Fruit fly (Drosophila melanogaster) whole organism, embryonic: ENCODE data around the gene Pep.

Experiments used
- ATbp ChIP-seq: fragments of 200-800 bp; sonication (Bioruptor generic); optimal IDR thresholded peaks from 2 replicates; lab custom pipeline; 2017; ENCODE audit warnings: missing biosample characterization, mild to moderate bottlenecking, missing genetic modification characterization, missing genetic modification reagents
- Aef1 ChIP-seq: fragments of 200-800 bp; sonication (Bioruptor generic); IDR thresholded peaks from 3 replicates; pipeline ENCODE4 v1.3.6; 2022; ENCODE audit warnings: missing biosample characterization, missing genetic modification characterization
- Asciz ChIP-seq: fragments of 200-800 bp; sonication (Bioruptor generic); optimal IDR thresholded peaks from 2 replicates; lab custom pipeline; 2017; ENCODE audit warnings: missing biosample characterization, mild to moderate bottlenecking, missing genetic modification characterization, missing genetic modification reagents
- Bteb2 ChIP-seq: fragments of 200-800 bp; sonication (Bioruptor generic); optimal IDR thresholded peaks from 2 replicates; lab custom pipeline; 2016; ENCODE audit warnings: missing biosample characterization, missing genetic modification characterization
- CG11560 ChIP-seq: fragments of 200-800 bp; sonication (Bioruptor generic); IDR thresholded peaks from 3 replicates; pipeline ENCODE4 v1.3.6; 2022; ENCODE audit warnings: missing biosample characterization, missing genetic modification characterization
- CG15073 ChIP-seq: fragments of 200-800 bp; sonication (Bioruptor generic); optimal IDR thresholded peaks from 2 replicates; lab custom pipeline; 2016; ENCODE audit warnings: missing biosample characterization, missing genetic modification characterization
- CG1603 ChIP-seq: fragments of 200-800 bp; sonication (Bioruptor generic); optimal IDR thresholded peaks from 2 replicates; lab custom pipeline; 2019; ENCODE audit warnings: missing biosample characterization, mild to moderate bottlenecking, missing genetic modification characterization, moderate library complexity
- CG17328 ChIP-seq: fragments of 200-800 bp; sonication (Bioruptor generic); IDR thresholded peaks from 2 replicates; pipeline ENCODE4 v1.3.6; 2022; ENCODE audit warnings: missing biosample characterization, missing genetic modification characterization
- CG2678 ChIP-seq: fragments of 200-800 bp; sonication (Bioruptor generic); optimal IDR thresholded peaks from 3 replicates; lab custom pipeline; 2019; ENCODE audit warnings: missing biosample characterization, mild to moderate bottlenecking, missing genetic modification characterization, moderate library complexity
- CG2712 ChIP-seq: fragments of 200-800 bp; optimal IDR thresholded peaks from 3 replicates; lab custom pipeline; 2019; ENCODE audit warnings: missing biosample characterization, mild to moderate bottlenecking, missing genetic modification characterization, moderate library complexity
- CG4730 ChIP-seq: fragments of 200-800 bp; sonication (Bioruptor generic); IDR thresholded peaks from 2 replicates; pipeline ENCODE4 v1.3.6; 2022; ENCODE audit warnings: missing biosample characterization, missing genetic modification characterization
- CG4820 ChIP-seq: fragments of 200-800 bp; sonication (Bioruptor generic); optimal IDR thresholded peaks from 3 replicates; lab custom pipeline; 2016; ENCODE audit warnings: missing biosample characterization, missing genetic modification characterization
- CG5180 ChIP-seq: fragments of 200-800 bp; sonication (Bioruptor generic); optimal IDR thresholded peaks from 3 replicates; lab custom pipeline; 2017; ENCODE audit warnings: missing biosample characterization, missing genetic modification characterization, mild to moderate bottlenecking, moderate library complexity, missing genetic modification reagents
- CG6765 ChIP-seq: fragments of 200-800 bp; sonication (Bioruptor generic); optimal IDR thresholded peaks from 3 replicates; lab custom pipeline; 2017; ENCODE audit warnings: missing biosample characterization, mild to moderate bottlenecking, missing genetic modification characterization
- CG6813 ChIP-seq: fragments of 200-800 bp; sonication (Bioruptor generic); optimal IDR thresholded peaks from 2 replicates; lab custom pipeline; 2017; ENCODE audit warnings: missing biosample characterization, missing genetic modification characterization, mild to moderate bottlenecking, moderate library complexity, missing genetic modification reagents
- CG7745 ChIP-seq: fragments of 200-800 bp; sonication (Bioruptor generic); optimal IDR thresholded peaks from 2 replicates; lab custom pipeline; 2018; ENCODE audit warnings: missing biosample characterization, mild to moderate bottlenecking, missing genetic modification characterization, moderate library complexity
- CG7987 ChIP-seq: fragments of 200-800 bp; sonication (Bioruptor generic); optimal IDR thresholded peaks from 2 replicates; lab custom pipeline; 2018; ENCODE audit warnings: missing biosample characterization, mild to moderate bottlenecking, missing genetic modification characterization, moderate library complexity
- Dbx ChIP-seq: fragments of 200-800 bp; sonication (Bioruptor generic); IDR thresholded peaks from 3 replicates; pipeline ENCODE4 v1.3.6; 2022; ENCODE audit warnings: missing biosample characterization, missing genetic modification characterization
- MBD-R2 ChIP-seq: fragments of 200-800 bp; sonication (Bioruptor generic); IDR thresholded peaks from 2 replicates; pipeline ENCODE4 v1.3.6; 2022; ENCODE audit warnings: missing biosample characterization, missing genetic modification characterization
- Med ChIP-seq: fragments of 200-800 bp; sonication (Bioruptor generic); peaks from one replicate; lab custom pipeline; 2016; ENCODE audit warnings: missing biosample characterization, missing genetic modification characterization, mild to moderate bottlenecking, inconsistent platforms, moderate library complexity
- Mes4 ChIP-seq: fragments of 200-800 bp; sonication (Bioruptor generic); optimal IDR thresholded peaks from 2 replicates; lab custom pipeline; 2016; ENCODE audit warnings: missing biosample characterization, missing genetic modification characterization
- Poxn ChIP-seq: fragments of 200-800 bp; sonication (Bioruptor generic); IDR thresholded peaks from 2 replicates; pipeline ENCODE4 v1.3.6; 2022; ENCODE audit warnings: missing biosample characterization, missing genetic modification characterization
- Side ChIP-seq: fragments of 200-800 bp; sonication (Bioruptor generic); optimal IDR thresholded peaks from 2 replicates; lab custom pipeline; 2016; ENCODE audit warnings: missing biosample characterization, missing genetic modification characterization
- TFAM ChIP-seq: fragments of 200-800 bp; sonication (Bioruptor generic); optimal IDR thresholded peaks from 2 replicates; lab custom pipeline; 2017; ENCODE audit warnings: missing biosample characterization, missing genetic modification characterization, inconsistent platforms
- ac ChIP-seq: fragments of 200-800 bp; sonication (Bioruptor generic); optimal IDR thresholded peaks from 3 replicates; lab custom pipeline; 2017; ENCODE audit warnings: missing biosample characterization, mild to moderate bottlenecking, missing genetic modification characterization
- amos ChIP-seq: fragments of 200-800 bp; sonication (Bioruptor generic); IDR thresholded peaks from 2 replicates; pipeline ENCODE4 v1.3.6; 2022; ENCODE audit warnings: missing biosample characterization, missing genetic modification characterization; ENCODE audit not compliant: partially characterized antibody
- ash1 ChIP-seq: fragments of 200-800 bp; sonication (Bioruptor generic); optimal IDR thresholded peaks from 2 replicates; lab custom pipeline; 2018; ENCODE audit warnings: missing biosample characterization, mild to moderate bottlenecking, missing genetic modification characterization
- bbx ChIP-seq: fragments of 200-800 bp; sonication (Bioruptor generic); IDR thresholded peaks from 2 replicates; pipeline ENCODE4 v1.3.6; 2022; ENCODE audit warnings: missing biosample characterization, missing genetic modification characterization; ENCODE audit not compliant: partially characterized antibody
- caup ChIP-seq: fragments of 200-800 bp; sonication (Bioruptor generic); optimal IDR thresholded peaks from 3 replicates; lab custom pipeline; 2017; ENCODE audit warnings: missing biosample characterization, mild to moderate bottlenecking, missing genetic modification characterization, moderate library complexity; ENCODE audit not compliant: severe bottlenecking
- chinmo ChIP-seq: fragments of 200-800 bp; sonication (Bioruptor generic); IDR thresholded peaks from 4 replicates; pipeline ENCODE4 v1.3.6; 2022; ENCODE audit warnings: missing biosample characterization, missing genetic modification characterization; ENCODE audit not compliant: partially characterized antibody
- cwo ChIP-seq: fragments of 200-800 bp; sonication (Bioruptor generic); optimal IDR thresholded peaks from 3 replicates; lab custom pipeline; 2017; ENCODE audit warnings: missing biosample characterization, missing genetic modification characterization, mild to moderate bottlenecking, moderate library complexity, missing genetic modification reagents
- dati ChIP-seq: fragments of 200-800 bp; sonication (Bioruptor generic); IDR thresholded peaks from 2 replicates; pipeline ENCODE4 v1.3.6; 2022; ENCODE audit warnings: missing biosample characterization, missing genetic modification characterization
- dm ChIP-seq: fragments of 200-800 bp; sonication (Bioruptor generic); optimal IDR thresholded peaks from 3 replicates; lab custom pipeline; 2016; ENCODE audit warnings: missing biosample characterization, missing genetic modification characterization
- en ChIP-seq: fragments of 200-800 bp; sonication (Bioruptor generic); optimal IDR thresholded peaks from 2 replicates; lab custom pipeline; 2016; ENCODE audit warnings: missing biosample characterization, missing genetic modification characterization
- ftz-f1 ChIP-seq: fragments of 200-800 bp; sonication (Bioruptor generic); optimal IDR thresholded peaks from 2 replicates; lab custom pipeline; 2016; ENCODE audit warnings: missing biosample characterization, missing genetic modification characterization
- grn ChIP-seq: fragments of 200-800 bp; sonication (Bioruptor generic); optimal IDR thresholded peaks from 3 replicates; lab custom pipeline; 2017; ENCODE audit warnings: missing biosample characterization, missing genetic modification characterization
- gsb ChIP-seq: fragments of 200-800 bp; sonication (Bioruptor generic); IDR thresholded peaks from 2 replicates; pipeline ENCODE4 v1.3.6; 2022; ENCODE audit warnings: missing biosample characterization, missing genetic modification characterization
- jing ChIP-seq: fragments of 200-800 bp; sonication (Bioruptor generic); optimal IDR thresholded peaks from 2 replicates; lab custom pipeline; 2018; ENCODE audit warnings: missing biosample characterization, mild to moderate bottlenecking, missing genetic modification characterization
- kay ChIP-seq: fragments of 200-800 bp; sonication (Bioruptor generic); optimal IDR thresholded peaks from 2 replicates; lab custom pipeline; 2016; ENCODE audit warnings: missing biosample characterization, missing genetic modification characterization
- p53 ChIP-seq: fragments of 200-800 bp; sonication (Bioruptor generic); optimal IDR thresholded peaks from 2 replicates; lab custom pipeline; 2016; ENCODE audit warnings: missing biosample characterization, missing genetic modification characterization
- row ChIP-seq: fragments of 200-800 bp; sonication (Bioruptor generic); IDR thresholded peaks from 3 replicates; pipeline ENCODE4 v1.3.6; 2022; ENCODE audit warnings: missing biosample characterization, missing genetic modification characterization
- sr ChIP-seq: fragments of 200-800 bp; sonication (Bioruptor generic); IDR thresholded peaks from 3 replicates; pipeline ENCODE4 v1.3.6; 2022; ENCODE audit warnings: missing biosample characterization, missing genetic modification characterization
- tio ChIP-seq: fragments of 200-800 bp; sonication (Bioruptor generic); optimal IDR thresholded peaks from 2 replicates; lab custom pipeline; 2017; ENCODE audit warnings: missing biosample characterization, missing genetic modification characterization, inconsistent platforms
- toy ChIP-seq: fragments of 200-800 bp; sonication (Bioruptor generic); IDR thresholded peaks from 2 replicates; pipeline ENCODE4 v1.3.6; 2022; ENCODE audit warnings: missing biosample characterization, missing genetic modification characterization
- ttk ChIP-seq: fragments of 200-800 bp; sonication (Bioruptor generic); IDR thresholded peaks from 2 replicates; pipeline ENCODE4 v2.1.2; 2022; ENCODE audit warnings: missing biosample characterization, missing genetic modification characterization
- twi ChIP-seq: fragments of 200-800 bp; optimal IDR thresholded peaks from 2 replicates; lab custom pipeline; 2019; ENCODE audit warnings: missing biosample characterization, mild to moderate bottlenecking, missing genetic modification characterization, moderate library complexity
- zf30C ChIP-seq: fragments of 200-800 bp; sonication (Bioruptor generic); optimal IDR thresholded peaks from 3 replicates; lab custom pipeline; 2018; ENCODE audit warnings: missing biosample characterization, mild to moderate bottlenecking, missing genetic modification characterization

The Pep gene

DNA sequence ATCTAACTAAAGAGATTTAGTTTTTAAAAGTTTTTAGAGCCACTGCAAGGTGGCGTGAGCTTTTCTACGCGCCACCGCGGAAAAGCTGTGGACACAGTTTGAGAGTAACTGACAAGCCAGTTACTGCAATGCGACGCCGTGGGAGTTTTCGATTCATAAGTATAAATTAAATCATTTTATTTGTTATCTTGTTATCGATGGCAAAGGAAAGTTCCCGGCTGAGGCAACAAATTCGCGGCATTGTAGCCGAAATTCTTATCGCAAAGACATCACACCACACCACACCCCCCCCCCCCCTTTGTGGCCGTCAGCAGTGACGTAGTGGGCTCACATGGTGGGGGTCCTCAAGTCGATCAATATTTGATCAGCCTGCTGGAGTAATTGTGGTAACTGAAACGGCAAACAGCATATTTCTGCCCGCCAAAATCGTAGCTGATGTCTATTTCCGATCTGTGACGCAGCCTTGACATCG lies 11.0 kb upstream of the Pep start (continued):
- TF ChIP-seq bbx (GFP tag; lab: Robert Waterston, UW) (no peak), chinmo (peak; percentile 90), TFAM (no peak), CG1603 (peak; percentile 62), CG7745 (tag; lab: Kevin White, UChicago) (no peak), CG5180 (GFP tag; lab: Kevin White, UChicago) (peak; percentile 51), dati (GFP tag; lab: Robert Waterston, UW) (no peak), Side (GFP tag; lab: Kevin White, UChicago) (no peak), CG4820 (no peak), Bteb2 (GFP tag; lab: Kevin White, UChicago) (no peak), zf30C (GFP tag; lab: Kevin White, UChicago) (no peak), Asciz (GFP tag; lab: Kevin White, UChicago) (peak; percentile 58), CG11560 (tag; lab: Robert Waterston, UW) (no peak), CG15073 (GFP tag; lab: Kevin White, UChicago) (no peak), Poxn (GFP tag; lab: Robert Waterston, UW) (no peak), en (GFP tag; lab: Kevin White, UChicago) (no peak), CG7987 (peak; percentile 60), grn (GFP tag; lab: Kevin White, UChicago) (peak; percentile 52), Med (GFP tag; lab: Kevin White, UChicago) (peak; percentile 89), Dbx (0 out of 3 replicates have a peak, but pooled peaks have one; percentile 51), ac (no peak), dm (peak; percentile 4), CG6765 (GFP tag; lab: Kevin White, UChicago) (peak; percentile 74), CG2678 (tag; lab: Kevin White, UChicago) (peak; percentile 60), ftz-f1 (GFP tag; lab: Kevin White, UChicago) (no peak), sr (GFP tag; lab: Robert Waterston, UW) (no peak), cwo (GFP tag; lab: Kevin White, UChicago) (peak; percentile 57), Mes4 (GFP tag; lab: Kevin White, UChicago) (no peak), jing (GFP tag; lab: Kevin White, UChicago) (no peak), ttk (GFP tag; lab: Robert Waterston, UW) (no peak), CG2712 (tag; lab: Kevin White, UChicago) (no peak), kay (GFP tag; lab: Kevin White, UChicago) (no peak), caup (GFP tag; lab: Kevin White, UChicago) (peak; percentile 82), toy (GFP tag; lab: Robert Waterston, UW) (no peak), gsb (no peak), ash1 (GFP tag; lab: Kevin White, UChicago) (peak; percentile 18), CG6813 (GFP tag; lab: Kevin White, UChicago) (peak; percentile 72)

DNA sequence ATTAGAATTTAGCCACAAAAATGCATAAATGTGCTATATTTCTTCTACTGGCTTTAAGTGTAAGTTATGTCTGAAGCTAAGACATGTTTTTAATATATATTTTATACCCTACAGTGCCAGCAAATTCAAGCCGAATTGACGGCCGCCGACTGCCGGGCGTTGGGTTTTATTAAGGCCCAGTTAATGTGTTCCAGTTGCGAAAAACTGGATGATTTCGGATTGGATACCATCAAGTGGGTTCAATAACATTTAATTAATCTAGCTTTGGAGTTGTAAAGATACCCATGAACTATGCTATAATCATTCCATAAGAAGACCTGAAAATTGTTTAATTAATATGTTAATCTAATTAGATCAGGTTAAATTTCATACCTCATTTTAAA lies 9.8 kb upstream of the Pep start:
- TF ChIP-seq tio (no peak), row (GFP tag; lab: Robert Waterston, UW) (no peak), CG4730 (GFP tag; lab: Robert Waterston, UW) (no peak), MBD-R2 (GFP tag; lab: Robert Waterston, UW) (no peak), p53 (GFP tag; lab: Kevin White, UChicago) (no peak), CG6765 (GFP tag; lab: Kevin White, UChicago) (no peak), CG17328 (GFP tag; lab: Robert Waterston, UW) (no peak), Aef1 (no peak), amos (GFP tag; lab: Robert Waterston, UW) (no peak), ATbp (no peak), twi (no peak)
